Worm (Caenorhabditis elegans) whole organism, L4 larva: Measurements from ENCODE around the gene dcap-1.

Experiments
- F10B5.3 ChIP-seq: sonication (generic microtip); optimal IDR thresholded peaks from 2 replicates; lab custom pipeline; 2016; ENCODE audit warnings: mild to moderate bottlenecking, missing genetic modification characterization, missing compliant biosample characterization
- F37D6.2 ChIP-seq: sonication (generic microtip); optimal IDR thresholded peaks from 2 replicates; lab custom pipeline; 2016; ENCODE audit warnings: mild to moderate bottlenecking, missing genetic modification characterization, missing compliant biosample characterization
- F44E2.7 ChIP-seq: fragments of 200-800 bp; sonication (Bioruptor generic); IDR thresholded peaks from 2 replicates; pipeline ENCODE4 v2.1.2; 2022; ENCODE audit warnings: missing genetic modification characterization, missing compliant biosample characterization
- T26A8.4 ChIP-seq: fragments of 200-800 bp; sonication (Bioruptor generic); IDR thresholded peaks from 2 replicates; pipeline ENCODE4 v1.3.6; 2022; ENCODE audit warnings: missing genetic modification characterization, missing compliant biosample characterization
- Y105C5A.15 ChIP-seq: fragments of 200-800 bp; sonication (Bioruptor generic); IDR thresholded peaks from 2 replicates; pipeline ENCODE4 v1.3.6; 2022; ENCODE audit warnings: missing genetic modification characterization, missing compliant biosample characterization
- Y75B8A.6 ChIP-seq: fragments of 200-800 bp; sonication (Bioruptor generic); IDR thresholded peaks from 2 replicates; pipeline ENCODE4 v1.3.6; 2022; ENCODE audit warnings: missing genetic modification reagents, missing genetic modification characterization, missing compliant biosample characterization
- aha-1 ChIP-seq: fragments of 150-350 bp; peaks from one replicate; lab custom pipeline; 2014; ENCODE audit warnings: missing biosample characterization, missing genetic modification characterization
- ceh-20 ChIP-seq: fragments of 200-800 bp; sonication (Bioruptor generic); IDR thresholded peaks from 2 replicates; pipeline ENCODE4 v1.3.6; 2022; ENCODE audit warnings: missing genetic modification reagents, missing genetic modification characterization, missing compliant biosample characterization
- ceh-44 ChIP-seq: fragments of 200-800 bp; sonication (Bioruptor generic); IDR thresholded peaks from 2 replicates; pipeline ENCODE4 v1.3.6; 2022; ENCODE audit warnings: missing genetic modification reagents, missing genetic modification characterization, missing compliant biosample characterization
- ceh-82 ChIP-seq: sonication (generic microtip); optimal IDR thresholded peaks from 2 replicates; lab custom pipeline; 2017; ENCODE audit warnings: missing biosample characterization, missing genetic modification characterization
- ces-1 ChIP-seq: fragments of 150-350 bp; sonication (generic microtip); optimal IDR thresholded peaks from 4 replicates; lab custom pipeline; 2014; ENCODE audit warnings: missing biosample characterization, missing genetic modification reagents, missing genetic modification characterization
- daf-12 ChIP-seq: fragments of 150-350 bp; optimal IDR thresholded peaks from 2 replicates; lab custom pipeline; 2014; ENCODE audit warnings: missing biosample characterization, missing genetic modification reagents, missing genetic modification characterization
- daf-16 ChIP-seq, 3 experiments: sonication (generic microtip); optimal IDR thresholded peaks; 2 replicates each; lab custom pipeline; 2016 to 2017; ENCODE audit warnings: missing genetic modification characterization in 3 of 3, missing genetic modification reagents in 3 of 3, mild to moderate bottlenecking in 2 of 3, missing compliant biosample characterization in 2 of 3, missing biosample characterization in 1 of 3, moderate library complexity in 1 of 3
- daf-19 ChIP-seq: fragments of 200-800 bp; sonication (Bioruptor generic); conservative IDR thresholded peaks from 2 replicates; pipeline ENCODE4 v1.3.6; 2022; ENCODE audit warnings: missing genetic modification characterization, missing compliant biosample characterization
- daf-8 ChIP-seq: fragments of 200-800 bp; sonication (Bioruptor generic); IDR thresholded peaks from 2 replicates; pipeline ENCODE4 v1.3.6; 2022; ENCODE audit warnings: missing genetic modification characterization, missing compliant biosample characterization
- duxl-1 ChIP-seq: sonication (generic microtip); optimal IDR thresholded peaks from 2 replicates; lab custom pipeline; 2016; ENCODE audit warnings: mild to moderate bottlenecking, missing genetic modification characterization, moderate library complexity, missing compliant biosample characterization; ENCODE audit not compliant: poor library complexity
- dve-1 ChIP-seq: sonication (generic microtip); optimal IDR thresholded peaks from 2 replicates; lab custom pipeline; 2017; ENCODE audit warnings: antibody characterized with exemption, mild to moderate bottlenecking, missing genetic modification characterization, missing compliant biosample characterization; ENCODE audit not compliant: insufficient read depth
- egl-27 ChIP-seq: sonication (generic microtip); optimal IDR thresholded peaks from 3 replicates; lab custom pipeline; 2017; ENCODE audit warnings: missing biosample characterization, missing genetic modification reagents, missing genetic modification characterization
- fos-1 ChIP-seq: fragments of 150-350 bp; optimal IDR thresholded peaks from 2 replicates; lab custom pipeline; 2014; ENCODE audit warnings: missing biosample characterization, missing genetic modification characterization
- gei-8 ChIP-seq: fragments of 200-800 bp; sonication (Bioruptor generic); optimal IDR thresholded peaks from 2 replicates; lab custom pipeline; 2018; ENCODE audit warnings: mild to moderate bottlenecking, missing genetic modification characterization, missing compliant biosample characterization
- hlh-11 ChIP-seq: fragments of 200-800 bp; sonication (Bioruptor generic); optimal IDR thresholded peaks from 2 replicates; lab custom pipeline; 2018; ENCODE audit warnings: mild to moderate bottlenecking, missing genetic modification characterization, missing compliant biosample characterization
- hlh-30 ChIP-seq: sonication (generic microtip); optimal IDR thresholded peaks from 2 replicates; lab custom pipeline; 2017; ENCODE audit warnings: antibody characterized with exemption, mild to moderate bottlenecking, missing genetic modification characterization, missing compliant biosample characterization; ENCODE audit not compliant: insufficient read depth
- jun-1 ChIP-seq: fragments of 150-350 bp; optimal IDR thresholded peaks from 2 replicates; lab custom pipeline; 2014; ENCODE audit warnings: missing biosample characterization, missing genetic modification reagents, missing genetic modification characterization
- lim-7 ChIP-seq: fragments of 200-800 bp; sonication (Bioruptor generic); IDR thresholded peaks from 2 replicates; pipeline ENCODE4 v1.3.6; 2022; ENCODE audit warnings: missing genetic modification characterization, missing compliant biosample characterization
- lin-13 ChIP-seq: fragments of 150-350 bp; optimal IDR thresholded peaks from 2 replicates; lab custom pipeline; 2014; ENCODE audit warnings: missing biosample characterization, missing genetic modification reagents, missing genetic modification characterization
- lin-15B ChIP-seq: fragments of 150-350 bp; sonication (generic microtip); optimal IDR thresholded peaks from 3 replicates; lab custom pipeline; 2014; ENCODE audit warnings: missing biosample characterization, missing genetic modification characterization
- lir-3 ChIP-seq: sonication (generic microtip); optimal IDR thresholded peaks from 2 replicates; lab custom pipeline; 2016; ENCODE audit warnings: mild to moderate bottlenecking, missing genetic modification characterization, missing compliant biosample characterization
- lsy-2 ChIP-seq, 2 experiments: fragments of 150-350 bp in 1 of 2; sonication (generic microtip) in 1 of 2; optimal IDR thresholded peaks; 2 replicates each; lab custom pipeline; 2014 to 2017; ENCODE audit warnings: missing biosample characterization in 2 of 2, missing genetic modification characterization in 2 of 2
- madf-9 ChIP-seq: fragments of 200-800 bp; sonication (Bioruptor generic); conservative IDR thresholded peaks from 2 replicates; pipeline ENCODE4 v1.3.6; 2022; ENCODE audit warnings: missing genetic modification reagents, missing genetic modification characterization, missing compliant biosample characterization
- mdt-29 ChIP-seq: fragments of 200-800 bp; sonication (Bioruptor generic); IDR thresholded peaks from 2 replicates; pipeline ENCODE4 v1.3.6; 2022; ENCODE audit warnings: missing genetic modification reagents, missing genetic modification characterization, missing compliant biosample characterization
- mep-1 ChIP-seq: fragments of 150-350 bp; sonication (generic microtip); optimal IDR thresholded peaks from 3 replicates; lab custom pipeline; 2014; ENCODE audit warnings: missing biosample characterization, missing genetic modification characterization
- nhr-28 ChIP-seq: fragments of 150-350 bp; optimal IDR thresholded peaks from 2 replicates; lab custom pipeline; 2014; ENCODE audit warnings: missing biosample characterization, missing genetic modification characterization
- nhr-42 ChIP-seq: fragments of 200-800 bp; sonication (Bioruptor generic); IDR thresholded peaks from 2 replicates; pipeline ENCODE4 v1.3.6; 2022; ENCODE audit warnings: missing genetic modification characterization, missing compliant biosample characterization
- php-3 ChIP-seq: fragments of 200-800 bp; sonication (Bioruptor generic); IDR thresholded peaks from 2 replicates; pipeline ENCODE4 v1.3.6; 2022; ENCODE audit warnings: missing genetic modification reagents, missing genetic modification characterization, missing compliant biosample characterization
- pqm-1 ChIP-seq: sonication (generic microtip); optimal IDR thresholded peaks from 2 replicates; lab custom pipeline; 2017; ENCODE audit warnings: missing biosample characterization, missing genetic modification characterization
- rbr-2 ChIP-seq: sonication (generic microtip); optimal IDR thresholded peaks from 2 replicates; lab custom pipeline; 2016; ENCODE audit warnings: missing genotype, missing genetic modification characterization, missing compliant biosample characterization
- saeg-2 ChIP-seq: fragments of 200-800 bp; sonication (Bioruptor generic); IDR thresholded peaks from 2 replicates; pipeline ENCODE4 v1.3.6; 2022; ENCODE audit warnings: missing genetic modification reagents, missing genetic modification characterization, missing compliant biosample characterization
- skn-1 ChIP-seq: fragments of 150-350 bp; optimal IDR thresholded peaks from 2 replicates; lab custom pipeline; 2014; ENCODE audit warnings: missing biosample characterization, missing genetic modification characterization
- snpc-1.2 ChIP-seq: fragments of 200-800 bp; sonication (Bioruptor generic); IDR thresholded peaks from 2 replicates; pipeline ENCODE4 v1.3.6; 2022; ENCODE audit warnings: missing genetic modification reagents, missing genetic modification characterization, missing compliant biosample characterization
- spr-1 ChIP-seq: sonication (generic microtip); optimal IDR thresholded peaks from 2 replicates; lab custom pipeline; 2016; ENCODE audit warnings: mild to moderate bottlenecking, missing genetic modification characterization, missing compliant biosample characterization
- spr-3 ChIP-seq: fragments of 200-800 bp; sonication (Bioruptor generic); optimal IDR thresholded peaks from 2 replicates; lab custom pipeline; 2018; ENCODE audit warnings: mild to moderate bottlenecking, missing genetic modification characterization, missing compliant biosample characterization
- tag-97 ChIP-seq: fragments of 200-800 bp; sonication (Bioruptor generic); IDR thresholded peaks from 2 replicates; pipeline ENCODE4 v1.3.6; 2022; ENCODE audit warnings: missing genetic modification characterization, missing compliant biosample characterization
- unc-130 ChIP-seq: sonication (generic microtip); optimal IDR thresholded peaks from 2 replicates; lab custom pipeline; 2016; ENCODE audit warnings: missing genetic modification reagents, missing genetic modification characterization, missing compliant biosample characterization
- unc-39 ChIP-seq: sonication (generic microtip); optimal IDR thresholded peaks from 2 replicates; lab custom pipeline; 2017; ENCODE audit warnings: missing biosample characterization, missing genetic modification characterization
- unc-62 ChIP-seq, 3 experiments: fragments of 150-350 bp in 1 of 3; sonication (generic microtip); optimal IDR thresholded peaks in 2 of 3; peaks in 1 of 3; 1 replicate in 1 of 3; 2 replicates in 2 of 3; lab custom pipeline; 2014 to 2017; ENCODE audit warnings: missing biosample characterization in 3 of 3, missing genetic modification characterization in 3 of 3, missing genetic modification reagents in 3 of 3, missing genotype in 1 of 3
- vab-7 ChIP-seq: fragments of 200-800 bp; sonication (Bioruptor generic); IDR thresholded peaks from 2 replicates; pipeline ENCODE4 v1.3.6; 2022; ENCODE audit warnings: missing genetic modification reagents, missing genetic modification characterization, missing compliant biosample characterization
- zag-1 ChIP-seq: fragments of 150-350 bp; optimal IDR thresholded peaks from 2 replicates; lab custom pipeline; 2014; ENCODE audit warnings: missing biosample characterization, missing genetic modification characterization
- zfp-2 ChIP-seq: sonication (generic microtip); optimal IDR thresholded peaks from 2 replicates; lab custom pipeline; 2016; ENCODE audit warnings: mild to moderate bottlenecking, missing genetic modification characterization, missing compliant biosample characterization
- zfp-3 ChIP-seq: fragments of 200-800 bp; sonication (Bioruptor generic); conservative IDR thresholded peaks from 2 replicates; pipeline ENCODE4 v1.3.6; 2022; ENCODE audit warnings: missing genetic modification reagents, missing genetic modification characterization, missing compliant biosample characterization

The dcap-1 gene

ce11 chrIV:1093870-1094564, 39.4 kb upstream of the dcap-1 start, which contains the start of the genes cct-8 and Y55F3AR.2 (continued):
- TF ChIP-seq skn-1 (tag; lab: Kevin White, UChicago) (no peak), nhr-42 (GFP tag; lab: Robert Waterston, UW) (peak; percentile 96), ceh-44 (GFP tag; lab: Robert Waterston, UW) (peak; percentile 71; the same call in 1 of the 2 replicates), lsy-2 (tag; optimal IDR thresholded peaks at IDR 0.05; lab: Kevin White, UChicago) (peak; percentile 99 to 100), ceh-82 (tag; lab: Kevin White, UChicago) (no peak), F10B5.3 (tag; lab: Kevin White, UChicago) (peak; percentile 93), lim-7 (peak; percentile 55; the same call in 1 of the 2 replicates), nhr-28 (peak; percentile 79), php-3 (GFP tag; lab: Robert Waterston, UW) (peak; percentile 99), T26A8.4 (GFP tag; lab: Robert Waterston, UW) (peak; percentile 99), lin-13 (peak; percentile 95), zfp-2 (tag; lab: Kevin White, UChicago) (peak; percentile 85), lir-3 (tag; lab: Kevin White, UChicago) (peak; percentile 14), Y75B8A.6 (GFP tag; lab: Robert Waterston, UW) (peak; percentile 94), hlh-11 (peak; percentile 96), daf-19 (GFP tag; lab: Robert Waterston, UW) (peak; percentile 91), egl-27 (tag; lab: Kevin White, UChicago) (no peak), spr-1 (tag; lab: Kevin White, UChicago) (peak; percentile 95), gei-8 (GFP tag; lab: Kevin White, UChicago) (peak; percentile 63), pqm-1 (tag; lab: Kevin White, UChicago) (no peak), jun-1 (tag; lab: Kevin White, UChicago) (peak; percentile 92), unc-39 (no peak), hlh-30 (tag; lab: Kevin White, UChicago) (peak; percentile 92), madf-9 (GFP tag; lab: Robert Waterston, UW) (peak; percentile 96), aha-1 (tag; lab: Kevin White, UChicago) (peak; percentile 83), mep-1 (peak; percentile 99), unc-62 (GFP tag; optimal IDR thresholded peaks at IDR 0.05 in 1 of 2; lab: Kevin White, UChicago) (peak in 1 of 2 experiments; percentile 100), unc-62 (tag; optimal IDR thresholded peaks at IDR 0.05; lab: Kevin White, UChicago) (peak; percentile 17), mdt-29 (peak; percentile 98), daf-16 (GFP tag; optimal IDR thresholded peaks at IDR 0.05; lab: Kevin White, UChicago) (peak; percentile 58 to 95), daf-16 (tag; optimal IDR thresholded peaks at IDR 0.05; lab: Kevin White, UChicago) (peak; percentile 82), zfp-3 (GFP tag; lab: Robert Waterston, UW) (peak; percentile 99), saeg-2 (GFP tag; lab: Robert Waterston, UW) (peak; percentile 97), dve-1 (tag; lab: Kevin White, UChicago) (peak; percentile 99), daf-8 (GFP tag; lab: Robert Waterston, UW) (no peak), daf-12 (tag; lab: Kevin White, UChicago) (no peak), ces-1 (GFP tag; lab: Kevin White, UChicago) (peak; percentile 45), rbr-2 (tag; lab: Kevin White, UChicago) (peak; percentile 97), tag-97 (no peak), F44E2.7 (GFP tag; lab: Robert Waterston, UW) (0 out of 2 replicates have a peak, but pooled peaks have one; percentile 72), vab-7 (GFP tag; lab: Robert Waterston, UW) (peak; percentile 92), ceh-20 (GFP tag; lab: Robert Waterston, UW) (peak; percentile 99), duxl-1 (tag; lab: Kevin White, UChicago) (peak; percentile 96), zag-1 (tag; lab: Kevin White, UChicago) (peak; percentile 34), lin-15B (peak; percentile 81), F37D6.2 (tag; lab: Kevin White, UChicago) (peak; percentile 94), snpc-1.2 (GFP tag; lab: Robert Waterston, UW) (peak; percentile 87), unc-130 (GFP tag; lab: Kevin White, UChicago) (peak; percentile 88), fos-1 (tag; lab: Kevin White, UChicago) (peak; percentile 23), spr-3 (peak; percentile 99), Y105C5A.15 (GFP tag; lab: Robert Waterston, UW) (0 out of 2 replicates have a peak, but pooled peaks have one; percentile 14)
